Worm (Caenorhabditis elegans) whole organism, young adult: Measurements from ENCODE around the gene swt-5.

Experiments used
- B0261.1 ChIP-seq: sonication (generic microtip); optimal IDR thresholded peaks from 2 replicates; lab custom pipeline; 2016; ENCODE audit warnings: mild to moderate bottlenecking, missing genetic modification characterization, moderate library complexity, missing compliant biosample characterization
- C06A6.2 ChIP-seq: fragments of 200-800 bp; sonication (Bioruptor generic); conservative IDR thresholded peaks from 2 replicates; pipeline ENCODE4 v1.3.6; 2022; ENCODE audit warnings: missing genetic modification characterization, missing compliant biosample characterization
- F10E7.11 ChIP-seq: sonication (generic microtip); optimal IDR thresholded peaks from 2 replicates; lab custom pipeline; 2017; ENCODE audit warnings: mild to moderate bottlenecking, missing genetic modification characterization, moderate library complexity, missing compliant biosample characterization
- F22D6.2 ChIP-seq: sonication (generic microtip); optimal IDR thresholded peaks from 2 replicates; lab custom pipeline; 2016; ENCODE audit warnings: mild to moderate bottlenecking, missing genetic modification characterization, missing compliant biosample characterization
- F33H1.4 ChIP-seq: fragments of 200-800 bp; sonication (Bioruptor generic); IDR thresholded peaks from 2 replicates; pipeline ENCODE4 v1.3.6; 2022; ENCODE audit warnings: missing genetic modification reagents, missing genetic modification characterization, missing compliant biosample characterization
- F37B4.10 ChIP-seq: fragments of 200-800 bp; sonication (Bioruptor generic); IDR thresholded peaks from 2 replicates; pipeline ENCODE4 v1.3.6; 2022; ENCODE audit warnings: missing genetic modification characterization, missing compliant biosample characterization
- F52B5.7 ChIP-seq: sonication (generic microtip); optimal IDR thresholded peaks from 2 replicates; lab custom pipeline; 2016; ENCODE audit warnings: mild to moderate bottlenecking, missing genetic modification characterization, missing compliant biosample characterization
- F55B11.4 ChIP-seq: sonication (generic microtip); optimal IDR thresholded peaks from 2 replicates; lab custom pipeline; 2016; ENCODE audit warnings: missing compliant biosample characterization, missing genetic modification characterization, borderline replicate concordance; ENCODE audit not compliant: insufficient read depth
- K11D2.4 ChIP-seq: fragments of 200-800 bp; sonication (Bioruptor generic); IDR thresholded peaks from 2 replicates; pipeline ENCODE4 v1.3.6; 2022; ENCODE audit warnings: missing genetic modification reagents, missing genetic modification characterization, missing compliant biosample characterization
- K12H6.12 ChIP-seq: fragments of 200-800 bp; sonication (Bioruptor generic); optimal IDR thresholded peaks from 2 replicates; lab custom pipeline; 2018; ENCODE audit warnings: mild to moderate bottlenecking, missing genetic modification characterization, missing compliant biosample characterization
- T07F8.4 ChIP-seq: sonication (generic microtip); optimal IDR thresholded peaks from 2 replicates; lab custom pipeline; 2016; ENCODE audit warnings: mild to moderate bottlenecking, missing genetic modification characterization, moderate library complexity, missing compliant biosample characterization
- T26A5.8 ChIP-seq: sonication (generic microtip); optimal IDR thresholded peaks from 2 replicates; lab custom pipeline; 2016; ENCODE audit warnings: missing genetic modification characterization, missing compliant biosample characterization
- Y56A3A.18 ChIP-seq: fragments of 200-800 bp; sonication (Bioruptor generic); IDR thresholded peaks from 2 replicates; pipeline ENCODE4 v1.3.6; 2022; ENCODE audit warnings: missing genetic modification reagents, missing genetic modification characterization, missing compliant biosample characterization
- Y79H2A.3 ChIP-seq: fragments of 200-800 bp; sonication (Bioruptor generic); conservative IDR thresholded peaks from 2 replicates; pipeline ENCODE4 v1.3.6; 2022; ENCODE audit warnings: missing genetic modification reagents, missing genetic modification characterization, missing compliant biosample characterization
- ama-1 ChIP-seq, 3 experiments: fragments of 150-350 bp in 1 of 3; sonication (generic microtip) in 2 of 3; optimal IDR thresholded peaks; 2 replicates each; lab custom pipeline; 2014 to 2018; ENCODE audit warnings: missing biosample characterization in 2 of 3, missing genetic modification characterization in 2 of 3, missing genetic modification reagents in 2 of 3
- aptf-3 ChIP-seq: fragments of 200-800 bp; sonication (Bioruptor generic); IDR thresholded peaks from 2 replicates; pipeline ENCODE4 v1.3.6; 2022; ENCODE audit warnings: missing genetic modification characterization, missing compliant biosample characterization
- atf-7 ChIP-seq: sonication (generic microtip); optimal IDR thresholded peaks from 2 replicates; lab custom pipeline; 2017; ENCODE audit warnings: mild to moderate bottlenecking, missing genetic modification characterization, missing compliant biosample characterization
- attf-5 ChIP-seq: fragments of 200-800 bp; sonication (Bioruptor generic); optimal IDR thresholded peaks from 2 replicates; lab custom pipeline; 2018; ENCODE audit warnings: mild to moderate bottlenecking, missing genetic modification characterization, missing compliant biosample characterization
- bed-1 ChIP-seq: fragments of 200-800 bp; sonication (Bioruptor generic); IDR thresholded peaks from 2 replicates; pipeline ENCODE4 v1.3.6; 2022; ENCODE audit warnings: missing genetic modification reagents, missing genetic modification characterization, missing compliant biosample characterization
- ceh-100 ChIP-seq: fragments of 200-800 bp; sonication (Bioruptor generic); IDR thresholded peaks from 2 replicates; pipeline ENCODE4 v1.3.6; 2022; ENCODE audit warnings: missing genetic modification reagents, missing genetic modification characterization, missing compliant biosample characterization
- ceh-40 ChIP-seq: fragments of 200-800 bp; sonication (Bioruptor generic); IDR thresholded peaks from 2 replicates; pipeline ENCODE4 v1.3.6; 2022; ENCODE audit warnings: missing genetic modification characterization, missing compliant biosample characterization
- ceh-58 ChIP-seq: fragments of 200-800 bp; sonication (Bioruptor generic); IDR thresholded peaks from 2 replicates; pipeline ENCODE4 v1.3.6; 2022; ENCODE audit warnings: missing genetic modification characterization, missing compliant biosample characterization
- ceh-91 ChIP-seq: fragments of 200-800 bp; sonication (Bioruptor generic); IDR thresholded peaks from 2 replicates; pipeline ENCODE4 v1.3.6; 2022; ENCODE audit warnings: missing genetic modification reagents, missing genetic modification characterization, missing compliant biosample characterization
- die-1 ChIP-seq: sonication (generic microtip); optimal IDR thresholded peaks from 2 replicates; lab custom pipeline; 2016; ENCODE audit warnings: missing genotype, mild to moderate bottlenecking, missing genetic modification characterization, missing compliant biosample characterization
- dox-1 ChIP-seq: fragments of 200-800 bp; sonication (Bioruptor generic); IDR thresholded peaks from 2 replicates; pipeline ENCODE4 v1.3.6; 2022; ENCODE audit warnings: missing genetic modification reagents, missing genetic modification characterization, missing compliant biosample characterization
- egl-18 ChIP-seq: fragments of 200-800 bp; sonication (Bioruptor generic); IDR thresholded peaks from 2 replicates; pipeline ENCODE4 v1.3.6; 2022; ENCODE audit warnings: missing genetic modification reagents, missing genetic modification characterization, missing compliant biosample characterization
- ekl-4 ChIP-seq: fragments of 200-800 bp; sonication (Bioruptor generic); IDR thresholded peaks from 2 replicates; pipeline ENCODE4 v1.3.6; 2022; ENCODE audit warnings: missing genetic modification reagents, missing genetic modification characterization, missing compliant biosample characterization
- hlh-26 ChIP-seq: fragments of 200-800 bp; sonication (Bioruptor generic); conservative IDR thresholded peaks from 2 replicates; pipeline ENCODE4 v1.3.6; 2022; ENCODE audit warnings: missing genetic modification reagents, missing genetic modification characterization, missing compliant biosample characterization
- hmg-20 ChIP-seq: fragments of 200-800 bp; sonication (Bioruptor generic); IDR thresholded peaks from 2 replicates; pipeline ENCODE4 v1.3.6; 2022; ENCODE audit warnings: missing genetic modification reagents, missing genetic modification characterization, missing compliant biosample characterization
- hsf-1 ChIP-seq: fragments of 200-800 bp; sonication (Bioruptor generic); IDR thresholded peaks from 2 replicates; pipeline ENCODE4 v1.3.6; 2022; ENCODE audit warnings: missing genetic modification reagents, missing genetic modification characterization, missing compliant biosample characterization
- let-607 ChIP-seq, 2 experiments: fragments of 200-800 bp in 1 of 2; sonication (Bioruptor generic) in 1 of 2; sonication (generic microtip) in 1 of 2; optimal IDR thresholded peaks; 2 replicates each; lab custom pipeline; 2016 to 2018; ENCODE audit warnings: mild to moderate bottlenecking in 2 of 2, missing compliant biosample characterization in 2 of 2, missing genetic modification characterization in 2 of 2, moderate library complexity in 2 of 2, missing genotype in 1 of 2
- lsy-27 ChIP-seq: sonication (generic microtip); optimal IDR thresholded peaks from 2 replicates; lab custom pipeline; 2017; ENCODE audit warnings: missing genetic modification characterization, mild to moderate bottlenecking, missing compliant biosample characterization, antibody characterized with exemption, missing genotype, borderline replicate concordance; ENCODE audit not compliant: insufficient read depth
- madf-6 ChIP-seq: fragments of 200-800 bp; sonication (Bioruptor generic); IDR thresholded peaks from 2 replicates; pipeline ENCODE4 v1.3.6; 2022; ENCODE audit warnings: missing genetic modification reagents, missing genetic modification characterization, missing compliant biosample characterization
- madf-8 ChIP-seq: fragments of 200-800 bp; sonication (Bioruptor generic); conservative IDR thresholded peaks from 2 replicates; pipeline ENCODE4 v1.3.6; 2022; ENCODE audit warnings: missing genetic modification reagents, missing genetic modification characterization, missing compliant biosample characterization
- mxl-1 ChIP-seq: sonication (generic microtip); optimal IDR thresholded peaks from 2 replicates; lab custom pipeline; 2016; ENCODE audit warnings: missing genetic modification characterization, missing compliant biosample characterization
- nfya-1 ChIP-seq: sonication (generic microtip); optimal IDR thresholded peaks from 2 replicates; lab custom pipeline; 2017; ENCODE audit warnings: antibody characterized with exemption, missing compliant biosample characterization, missing genetic modification characterization, borderline replicate concordance; ENCODE audit not compliant: insufficient read depth
- nhr-80 ChIP-seq: sonication (generic microtip); optimal IDR thresholded peaks from 2 replicates; lab custom pipeline; 2016; ENCODE audit warnings: missing genetic modification characterization, missing compliant biosample characterization
- repo-1 ChIP-seq: sonication (generic microtip); optimal IDR thresholded peaks from 2 replicates; lab custom pipeline; 2017; ENCODE audit warnings: mild to moderate bottlenecking, missing genetic modification characterization, missing compliant biosample characterization
- rpc-1 ChIP-seq, 2 experiments: fragments of 150-350 bp in 1 of 2; sonication (generic microtip) in 1 of 2; optimal IDR thresholded peaks; 2 replicates each; lab custom pipeline; 2014 to 2018; ENCODE audit warnings: missing biosample characterization in 1 of 2, missing genetic modification characterization in 1 of 2, missing genetic modification reagents in 1 of 2, missing genotype in 1 of 2
- sdz-38 ChIP-seq: sonication (generic microtip); optimal IDR thresholded peaks from 2 replicates; lab custom pipeline; 2016; ENCODE audit warnings: missing genotype, missing genetic modification characterization, missing compliant biosample characterization
- snpc-1.3 ChIP-seq: sonication (generic microtip); optimal IDR thresholded peaks from 2 replicates; lab custom pipeline; 2017; ENCODE audit warnings: missing genetic modification characterization, mild to moderate bottlenecking, missing compliant biosample characterization, antibody characterized with exemption, moderate library complexity, missing genotype, missing genetic modification reagents; ENCODE audit not compliant: insufficient read depth
- somi-1 ChIP-seq: fragments of 200-800 bp; sonication (Bioruptor generic); optimal IDR thresholded peaks from 2 replicates; lab custom pipeline; 2018; ENCODE audit warnings: mild to moderate bottlenecking, missing genetic modification characterization, missing compliant biosample characterization
- xnd-1 ChIP-seq: sonication (generic microtip); optimal IDR thresholded peaks from 2 replicates; lab custom pipeline; 2016; ENCODE audit warnings: missing genotype, missing genetic modification reagents, missing genetic modification characterization, missing compliant biosample characterization
- zim-3 ChIP-seq: sonication (generic microtip); optimal IDR thresholded peaks from 2 replicates; lab custom pipeline; 2017; ENCODE audit warnings: mild to moderate bottlenecking, missing genetic modification characterization, moderate library complexity, missing compliant biosample characterization
- ztf-18 ChIP-seq: sonication (generic microtip); optimal IDR thresholded peaks from 2 replicates; lab custom pipeline; 2016; ENCODE audit warnings: missing genotype, mild to moderate bottlenecking, missing genetic modification characterization, missing compliant biosample characterization
- ztf-6 ChIP-seq: fragments of 200-800 bp; sonication (Bioruptor generic); IDR thresholded peaks from 2 replicates; pipeline ENCODE4 v1.3.6; 2022; ENCODE audit warnings: missing genetic modification reagents, missing genetic modification characterization, missing compliant biosample characterization

Gene swt-5

DNA sequence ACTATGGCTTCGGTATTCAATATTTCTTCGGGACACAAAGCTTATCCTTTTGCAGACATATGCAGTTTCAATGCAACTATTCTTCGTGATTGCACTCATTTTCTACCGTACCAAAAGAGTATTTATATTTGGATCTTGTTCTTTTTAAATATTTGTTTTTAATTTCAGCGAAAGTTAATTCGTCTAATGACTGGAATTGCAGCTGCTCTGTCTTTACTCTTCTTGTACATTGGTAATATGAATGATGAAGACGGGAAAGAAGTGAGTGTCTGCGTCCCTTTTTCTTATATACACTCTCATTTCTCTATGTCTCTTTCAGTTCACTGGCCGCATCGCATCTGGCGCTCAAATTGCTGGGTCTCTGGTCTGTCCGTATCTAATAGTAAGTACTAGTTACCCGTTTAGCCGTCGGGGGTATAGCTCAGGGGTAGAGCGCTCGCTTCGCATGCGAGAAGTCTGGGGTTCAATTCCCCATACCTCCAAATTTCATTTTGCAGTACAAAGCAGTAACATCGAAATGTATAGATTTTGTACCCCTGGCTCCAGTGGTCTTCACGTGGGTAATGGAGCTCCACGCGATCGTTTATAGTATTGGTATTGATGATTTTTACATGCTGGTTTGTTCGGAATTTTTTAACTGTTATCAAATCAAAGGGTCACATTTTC is 2.1 kb downstream of the swt-5 start (continued):
- TF ChIP-seq snpc-1.3 (tag; lab: Kevin White, UChicago) (peak; percentile 67), madf-8 (GFP tag; lab: Robert Waterston, UW) (no peak), hmg-20 (GFP tag; lab: Robert Waterston, UW) (peak; percentile 72; the same call in 1 of the 2 replicates), ama-1 (optimal IDR thresholded peaks at IDR 0.05; lab: Kevin White, UChicago) (no peak), ama-1 (GFP tag; optimal IDR thresholded peaks at IDR 0.05; lab: Kevin White, UChicago) (peak in 1 of 2 experiments; percentile 85), ceh-40 (GFP tag; lab: Robert Waterston, UW) (0 out of 2 replicates have a peak, but pooled peaks have one; percentile 70), atf-7 (tag; lab: Kevin White, UChicago) (peak; percentile 64), ekl-4 (GFP tag; lab: Robert Waterston, UW) (peak; percentile 70), ztf-6 (GFP tag; lab: Robert Waterston, UW) (no peak), F33H1.4 (GFP tag; lab: Robert Waterston, UW) (0 out of 2 replicates have a peak, but pooled peaks have one; percentile 11), F10E7.11 (no peak), F52B5.7 (peak; percentile 43), C06A6.2 (peak; percentile 43; the same call in 1 of the 2 replicates), bed-1 (GFP tag; lab: Robert Waterston, UW) (peak; percentile 64; the same call in 1 of the 2 replicates), sdz-38 (peak; percentile 20), somi-1 (GFP tag; lab: Kevin White, UChicago) (peak; percentile 40), F55B11.4 (tag; lab: Kevin White, UChicago) (no peak), attf-5 (GFP tag; lab: Kevin White, UChicago) (peak; percentile 24), egl-18 (peak; percentile 83; the same call in 1 of the 2 replicates), hlh-26 (GFP tag; lab: Robert Waterston, UW) (no peak), lsy-27 (tag; lab: Kevin White, UChicago) (peak; percentile 12), ceh-91 (GFP tag; lab: Robert Waterston, UW) (no peak), die-1 (tag; lab: Kevin White, UChicago) (peak; percentile 74), ceh-58 (0 out of 2 replicates have a peak, but pooled peaks have one; percentile 36), T26A5.8 (tag; lab: Kevin White, UChicago) (peak; percentile 46), dox-1 (GFP tag; lab: Robert Waterston, UW) (peak; percentile 80), hsf-1 (peak; percentile 61; the same call in 1 of the 2 replicates), mxl-1 (peak; percentile 30), aptf-3 (GFP tag; lab: Robert Waterston, UW) (0 out of 2 replicates have a peak, but pooled peaks have one; percentile 77), nfya-1 (tag; lab: Kevin White, UChicago) (no peak), K11D2.4 (GFP tag; lab: Robert Waterston, UW) (0 out of 2 replicates have a peak, but pooled peaks have one; percentile 49), ztf-18 (tag; lab: Kevin White, UChicago) (peak; percentile 78), rpc-1 (optimal IDR thresholded peaks at IDR 0.05; lab: Kevin White, UChicago) (peak; percentile 81), rpc-1 (tag; optimal IDR thresholded peaks at IDR 0.05; lab: Kevin White, UChicago) (peak; percentile 74), let-607 (tag; optimal IDR thresholded peaks at IDR 0.05; lab: Kevin White, UChicago) (peak in 1 of 2 experiments; percentile 25), Y56A3A.18 (peak; percentile 94), F22D6.2 (tag; lab: Kevin White, UChicago) (peak; percentile 30), Y79H2A.3 (no peak), ceh-100 (peak; percentile 16; the same call in 1 of the 2 replicates), repo-1 (tag; lab: Kevin White, UChicago) (peak; percentile 74), nhr-80 (no peak), F37B4.10 (GFP tag; lab: Robert Waterston, UW) (no peak), xnd-1 (tag; lab: Kevin White, UChicago) (no peak), B0261.1 (peak; percentile 95), T07F8.4 (tag; lab: Kevin White, UChicago) (peak; percentile 49), K12H6.12 (peak; percentile 45), madf-6 (GFP tag; lab: Robert Waterston, UW) (peak; percentile 67), zim-3 (tag; lab: Kevin White, UChicago) (peak; percentile 92)
